Worm (Caenorhabditis elegans) whole organism, young adult: ENCODE measurements around the gene H34I24.1.
A peak's percentile ranks its signal among the peaks of the same experiment; 100 is the strongest.

Source experiments
- B0261.1 ChIP-seq: sonication (generic microtip); optimal IDR thresholded peaks from 2 replicates; lab custom pipeline; 2016; ENCODE audit warnings: mild to moderate bottlenecking, missing genetic modification characterization, moderate library complexity, missing compliant biosample characterization
- B0336.3 ChIP-seq: fragments of 200-800 bp; sonication (Bioruptor generic); IDR thresholded peaks from 2 replicates; pipeline ENCODE4 v1.3.6; 2022; ENCODE audit warnings: missing genetic modification characterization, missing compliant biosample characterization
- C06A6.2 ChIP-seq: fragments of 200-800 bp; sonication (Bioruptor generic); conservative IDR thresholded peaks from 2 replicates; pipeline ENCODE4 v1.3.6; 2022; ENCODE audit warnings: missing genetic modification characterization, missing compliant biosample characterization
- F22D6.2 ChIP-seq: sonication (generic microtip); optimal IDR thresholded peaks from 2 replicates; lab custom pipeline; 2016; ENCODE audit warnings: mild to moderate bottlenecking, missing genetic modification characterization, missing compliant biosample characterization
- F23B12.7 ChIP-seq: sonication (generic microtip); optimal IDR thresholded peaks from 2 replicates; lab custom pipeline; 2017; ENCODE audit warnings: missing genetic modification characterization, mild to moderate bottlenecking, missing compliant biosample characterization, antibody characterized with exemption, moderate library complexity; ENCODE audit not compliant: insufficient read depth
- F33H1.4 ChIP-seq: fragments of 200-800 bp; sonication (Bioruptor generic); IDR thresholded peaks from 2 replicates; pipeline ENCODE4 v1.3.6; 2022; ENCODE audit warnings: missing genetic modification reagents, missing genetic modification characterization, missing compliant biosample characterization
- F39B2.1 ChIP-seq: fragments of 200-800 bp; sonication (Bioruptor generic); IDR thresholded peaks from 2 replicates; pipeline ENCODE4 v1.3.6; 2022; ENCODE audit warnings: missing genetic modification reagents, missing genetic modification characterization, missing compliant biosample characterization
- F55B11.4 ChIP-seq: sonication (generic microtip); optimal IDR thresholded peaks from 2 replicates; lab custom pipeline; 2016; ENCODE audit warnings: missing compliant biosample characterization, missing genetic modification characterization, borderline replicate concordance; ENCODE audit not compliant: insufficient read depth
- K11D2.4 ChIP-seq: fragments of 200-800 bp; sonication (Bioruptor generic); IDR thresholded peaks from 2 replicates; pipeline ENCODE4 v1.3.6; 2022; ENCODE audit warnings: missing genetic modification reagents, missing genetic modification characterization, missing compliant biosample characterization
- T07F8.4 ChIP-seq: sonication (generic microtip); optimal IDR thresholded peaks from 2 replicates; lab custom pipeline; 2016; ENCODE audit warnings: mild to moderate bottlenecking, missing genetic modification characterization, moderate library complexity, missing compliant biosample characterization
- Y95B8A.8 ChIP-seq: fragments of 200-800 bp; sonication (Bioruptor generic); IDR thresholded peaks from 2 replicates; pipeline ENCODE4 v1.3.6; 2022; ENCODE audit warnings: missing genetic modification reagents, missing genetic modification characterization, missing compliant biosample characterization
- attf-5 ChIP-seq: fragments of 200-800 bp; sonication (Bioruptor generic); optimal IDR thresholded peaks from 2 replicates; lab custom pipeline; 2018; ENCODE audit warnings: mild to moderate bottlenecking, missing genetic modification characterization, missing compliant biosample characterization
- cebp-1 ChIP-seq, 2 experiments: fragments of 200-800 bp in 1 of 2; sonication (Bioruptor generic) in 1 of 2; sonication (generic microtip) in 1 of 2; IDR thresholded peaks in 1 of 2; optimal IDR thresholded peaks in 1 of 2; 2 replicates each; pipeline versions ENCODE4 v1.3.6 to Lab custom; 2017 to 2022; ENCODE audit warnings: missing compliant biosample characterization in 2 of 2, missing genetic modification characterization in 2 of 2, mild to moderate bottlenecking in 1 of 2, missing genetic modification reagents in 1 of 2, moderate library complexity in 1 of 2
- ceh-100 ChIP-seq: fragments of 200-800 bp; sonication (Bioruptor generic); IDR thresholded peaks from 2 replicates; pipeline ENCODE4 v1.3.6; 2022; ENCODE audit warnings: missing genetic modification reagents, missing genetic modification characterization, missing compliant biosample characterization
- ceh-27 ChIP-seq: fragments of 200-800 bp; sonication (Bioruptor generic); optimal IDR thresholded peaks from 2 replicates; lab custom pipeline; 2018; ENCODE audit warnings: mild to moderate bottlenecking, missing genetic modification characterization, moderate library complexity, missing compliant biosample characterization
- chd-7 ChIP-seq: sonication (generic microtip); optimal IDR thresholded peaks from 2 replicates; lab custom pipeline; 2016; ENCODE audit warnings: mild to moderate bottlenecking, missing genetic modification characterization, moderate library complexity, missing compliant biosample characterization
- die-1 ChIP-seq: sonication (generic microtip); optimal IDR thresholded peaks from 2 replicates; lab custom pipeline; 2016; ENCODE audit warnings: missing genotype, mild to moderate bottlenecking, missing genetic modification characterization, missing compliant biosample characterization
- dox-1 ChIP-seq: fragments of 200-800 bp; sonication (Bioruptor generic); IDR thresholded peaks from 2 replicates; pipeline ENCODE4 v1.3.6; 2022; ENCODE audit warnings: missing genetic modification reagents, missing genetic modification characterization, missing compliant biosample characterization
- efl-1 ChIP-seq: fragments of 150-350 bp; optimal IDR thresholded peaks from 2 replicates; lab custom pipeline; 2014; ENCODE audit warnings: missing biosample characterization, missing genetic modification reagents, missing genetic modification characterization
- hlh-26 ChIP-seq: fragments of 200-800 bp; sonication (Bioruptor generic); conservative IDR thresholded peaks from 2 replicates; pipeline ENCODE4 v1.3.6; 2022; ENCODE audit warnings: missing genetic modification reagents, missing genetic modification characterization, missing compliant biosample characterization
- hmg-1.2 ChIP-seq: fragments of 200-800 bp; sonication (Bioruptor generic); IDR thresholded peaks from 2 replicates; pipeline ENCODE4 v1.3.6; 2022; ENCODE audit warnings: missing genetic modification reagents, missing genetic modification characterization, missing compliant biosample characterization
- hsf-1 ChIP-seq: fragments of 200-800 bp; sonication (Bioruptor generic); IDR thresholded peaks from 2 replicates; pipeline ENCODE4 v1.3.6; 2022; ENCODE audit warnings: missing genetic modification reagents, missing genetic modification characterization, missing compliant biosample characterization
- let-607 ChIP-seq, 2 experiments: fragments of 200-800 bp in 1 of 2; sonication (Bioruptor generic) in 1 of 2; sonication (generic microtip) in 1 of 2; optimal IDR thresholded peaks; 2 replicates each; lab custom pipeline; 2016 to 2018; ENCODE audit warnings: mild to moderate bottlenecking in 2 of 2, missing compliant biosample characterization in 2 of 2, missing genetic modification characterization in 2 of 2, moderate library complexity in 2 of 2, missing genotype in 1 of 2
- lin-26 ChIP-seq: fragments of 200-800 bp; sonication (Bioruptor generic); IDR thresholded peaks from 2 replicates; pipeline ENCODE4 v1.3.6; 2022; ENCODE audit warnings: missing genetic modification reagents, missing genetic modification characterization, missing compliant biosample characterization
- lin-40 ChIP-seq: sonication (generic microtip); optimal IDR thresholded peaks from 2 replicates; lab custom pipeline; 2016; ENCODE audit warnings: missing genetic modification characterization, mild to moderate bottlenecking, missing compliant biosample characterization, missing genotype, missing genetic modification reagents
- madf-10 ChIP-seq: sonication (generic microtip); optimal IDR thresholded peaks from 2 replicates; lab custom pipeline; 2016; ENCODE audit warnings: mild to moderate bottlenecking, missing genetic modification characterization, missing compliant biosample characterization
- mcd-1 ChIP-seq: fragments of 200-800 bp; sonication (Bioruptor generic); IDR thresholded peaks from 2 replicates; pipeline ENCODE4 v1.3.6; 2022; ENCODE audit warnings: missing genetic modification reagents, missing genetic modification characterization, missing compliant biosample characterization
- mes-4 ChIP-seq: sonication (generic microtip); optimal IDR thresholded peaks from 2 replicates; lab custom pipeline; 2016; ENCODE audit warnings: missing genotype, missing genetic modification characterization, missing compliant biosample characterization
- nfya-2 ChIP-seq: fragments of 200-800 bp; sonication (Bioruptor generic); IDR thresholded peaks from 2 replicates; pipeline ENCODE4 v1.3.6; 2022; ENCODE audit warnings: missing genetic modification reagents, missing genetic modification characterization, missing compliant biosample characterization
- nfyb-1 ChIP-seq: fragments of 200-800 bp; sonication (Bioruptor generic); IDR thresholded peaks from 2 replicates; pipeline ENCODE4 v1.3.6; 2022; ENCODE audit warnings: missing genetic modification reagents, missing genetic modification characterization, missing compliant biosample characterization
- nhr-80 ChIP-seq: sonication (generic microtip); optimal IDR thresholded peaks from 2 replicates; lab custom pipeline; 2016; ENCODE audit warnings: missing genetic modification characterization, missing compliant biosample characterization
- rpc-1 ChIP-seq, 2 experiments: fragments of 150-350 bp in 1 of 2; sonication (generic microtip) in 1 of 2; optimal IDR thresholded peaks; 2 replicates each; lab custom pipeline; 2014 to 2018; ENCODE audit warnings: missing biosample characterization in 1 of 2, missing genetic modification characterization in 1 of 2, missing genetic modification reagents in 1 of 2, missing genotype in 1 of 2
- sea-2 ChIP-seq: fragments of 200-800 bp; sonication (Bioruptor generic); IDR thresholded peaks from 2 replicates; pipeline ENCODE4 v1.3.6; 2022; ENCODE audit warnings: missing genetic modification characterization, missing compliant biosample characterization
- snpc-4 ChIP-seq, 5 experiments: fragments of 150-350 bp in 1 of 5; sonication (generic microtip) in 4 of 5; optimal IDR thresholded peaks; 2 replicates each; lab custom pipeline; 2014 to 2018; ENCODE audit warnings: missing genetic modification characterization in 5 of 5, missing biosample characterization in 3 of 5, antibody characterized with exemption in 2 of 5, mild to moderate bottlenecking in 2 of 5, missing compliant biosample characterization in 2 of 5, missing genotype in 2 of 5, moderate library complexity in 2 of 5, missing genetic modification reagents in 1 of 5
- somi-1 ChIP-seq: fragments of 200-800 bp; sonication (Bioruptor generic); optimal IDR thresholded peaks from 2 replicates; lab custom pipeline; 2018; ENCODE audit warnings: mild to moderate bottlenecking, missing genetic modification characterization, missing compliant biosample characterization
- tbp1 ChIP-seq: fragments of 200-800 bp; sonication (Bioruptor generic); optimal IDR thresholded peaks from 2 replicates; lab custom pipeline; 2018; ENCODE audit warnings: mild to moderate bottlenecking, missing genetic modification characterization, missing compliant biosample characterization
- zfh-2 ChIP-seq: fragments of 200-800 bp; sonication (Bioruptor generic); conservative IDR thresholded peaks from 2 replicates; pipeline ENCODE4 v1.3.6; 2022; ENCODE audit warnings: missing genetic modification reagents, missing genetic modification characterization, missing compliant biosample characterization
- ztf-18 ChIP-seq: sonication (generic microtip); optimal IDR thresholded peaks from 2 replicates; lab custom pipeline; 2016; ENCODE audit warnings: missing genotype, mild to moderate bottlenecking, missing genetic modification characterization, missing compliant biosample characterization
- ztf-25 ChIP-seq: fragments of 200-800 bp; sonication (Bioruptor generic); IDR thresholded peaks from 2 replicates; pipeline ENCODE4 v1.3.6; 2022; ENCODE audit warnings: missing genetic modification reagents, missing genetic modification characterization, missing compliant biosample characterization
- ztf-26 ChIP-seq: sonication (generic microtip); optimal IDR thresholded peaks from 2 replicates; lab custom pipeline; 2017; ENCODE audit warnings: missing genetic modification characterization, missing compliant biosample characterization

The H34I24.1 gene

DNA sequence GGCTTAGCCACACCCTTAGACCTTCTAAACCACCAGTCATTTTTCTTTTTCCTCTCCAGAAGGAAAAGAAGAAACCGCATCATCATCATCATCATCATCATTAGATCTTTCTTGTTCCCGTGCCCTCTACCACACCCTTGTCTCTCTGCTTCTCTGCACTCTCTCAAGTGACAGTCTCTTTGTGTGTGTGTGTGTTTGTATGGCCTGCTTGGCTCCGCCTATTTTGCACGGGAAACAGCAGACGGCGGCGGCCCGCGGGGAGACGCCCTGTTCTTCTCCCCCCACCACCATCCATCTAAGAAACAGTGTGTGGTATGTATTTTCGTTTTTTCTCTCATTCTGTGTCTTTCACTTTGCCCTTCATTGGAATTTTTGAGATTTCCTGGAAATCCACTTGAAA lies 25.0 kb downstream of the H34I24.1 start (continued):
- TF ChIP-seq lin-26 (GFP tag; lab: Robert Waterston, UW) (peak; percentile 72), K11D2.4 (GFP tag; lab: Robert Waterston, UW) (no peak), ztf-25 (GFP tag; lab: Robert Waterston, UW) (0 out of 2 replicates have a peak, but pooled peaks have one; percentile 46), F55B11.4 (no peak), nfya-2 (GFP tag; lab: Robert Waterston, UW) (no peak), mes-4 (no peak), die-1 (peak; percentile 3), ceh-27 (GFP tag; lab: Kevin White, UChicago) (peak; percentile 60), Y95B8A.8 (GFP tag; lab: Robert Waterston, UW) (no peak), chd-7 (tag; lab: Kevin White, UChicago) (peak; percentile 17), F22D6.2 (tag; lab: Kevin White, UChicago) (no peak), cebp-1 (GFP tag; IDR thresholded peaks at IDR 0.05; lab: Robert Waterston, UW) (no peak), cebp-1 (tag; optimal IDR thresholded peaks at IDR 0.05; lab: Kevin White, UChicago) (peak; percentile 52), sea-2 (GFP tag; lab: Robert Waterston, UW) (no peak), ztf-18 (tag; lab: Kevin White, UChicago) (no peak), dox-1 (GFP tag; lab: Robert Waterston, UW) (peak; percentile 54; the same call in 1 of the 2 replicates), zfh-2 (GFP tag; lab: Robert Waterston, UW) (peak; percentile 76), somi-1 (GFP tag; lab: Kevin White, UChicago) (peak; percentile 84), efl-1 (no peak), hlh-26 (GFP tag; lab: Robert Waterston, UW) (no peak), attf-5 (GFP tag; lab: Kevin White, UChicago) (peak; percentile 38), ztf-26 (peak; percentile 76), F23B12.7 (no peak), B0336.3 (GFP tag; lab: Robert Waterston, UW) (no peak; the same call in 1 of the 2 replicates), T07F8.4 (tag; lab: Kevin White, UChicago) (no peak)

DNA sequence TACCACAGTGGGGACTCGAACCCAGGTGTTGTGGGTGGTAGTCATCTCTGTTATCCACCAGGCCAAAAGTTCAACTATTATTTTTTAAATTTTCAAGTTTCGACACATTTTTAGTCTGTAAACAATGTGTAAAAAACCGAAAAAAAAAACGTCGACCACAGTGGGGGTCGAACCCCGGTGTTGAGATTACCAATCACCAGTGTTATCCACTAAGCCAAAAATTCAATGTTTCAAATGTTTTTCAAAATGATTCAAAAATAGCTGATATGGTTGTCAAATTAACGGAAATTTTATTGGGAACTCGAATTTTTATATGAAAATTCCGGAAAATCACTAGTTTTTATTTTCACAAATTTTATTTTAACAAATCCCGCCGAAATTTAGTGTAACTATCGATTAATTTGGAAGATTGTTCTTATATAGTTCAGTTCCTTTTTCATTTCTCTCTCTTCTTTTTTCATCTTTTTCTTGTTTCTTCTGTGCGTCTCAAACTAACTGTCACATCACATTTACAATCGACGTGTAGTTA lies 26.3 kb downstream of the H34I24.1 start:
- TF ChIP-seq B0261.1 (tag; lab: Kevin White, UChicago): peak; percentile 54
- no peak for TF ChIP-seq nfya-2 (GFP tag; lab: Robert Waterston, UW)
- TF ChIP-seq ceh-100 (GFP tag; lab: Robert Waterston, UW): no peak
- peak; percentile 37 for TF ChIP-seq rpc-1 (optimal IDR thresholded peaks at IDR 0.05; lab: Kevin White, UChicago)
- peak; percentile 69 for TF ChIP-seq rpc-1 (tag; optimal IDR thresholded peaks at IDR 0.05; lab: Kevin White, UChicago)
- peak; percentile 78 for TF ChIP-seq tbp1 (GFP tag; lab: Kevin White, UChicago)
- 0 out of 2 replicates have a peak, but pooled peaks have one; percentile 40 for TF ChIP-seq lin-26 (GFP tag; lab: Robert Waterston, UW)
- no peak for TF ChIP-seq snpc-4 (GFP tag; optimal IDR thresholded peaks at IDR 0.05; lab: Kevin White, UChicago)
- no peak for TF ChIP-seq snpc-4 (tag; optimal IDR thresholded peaks at IDR 0.05; lab: Kevin White, UChicago)
- TF ChIP-seq hmg-1.2 (GFP tag; lab: Robert Waterston, UW): peak; percentile 37
- no peak for TF ChIP-seq dox-1 (GFP tag; lab: Robert Waterston, UW)
- no peak for TF ChIP-seq hsf-1 (GFP tag; lab: Robert Waterston, UW)
- peak; percentile 15; the same call in 1 of the 2 replicates for TF ChIP-seq F33H1.4 (GFP tag; lab: Robert Waterston, UW)
- TF ChIP-seq, all 124 proteins: peak for 6

DNA sequence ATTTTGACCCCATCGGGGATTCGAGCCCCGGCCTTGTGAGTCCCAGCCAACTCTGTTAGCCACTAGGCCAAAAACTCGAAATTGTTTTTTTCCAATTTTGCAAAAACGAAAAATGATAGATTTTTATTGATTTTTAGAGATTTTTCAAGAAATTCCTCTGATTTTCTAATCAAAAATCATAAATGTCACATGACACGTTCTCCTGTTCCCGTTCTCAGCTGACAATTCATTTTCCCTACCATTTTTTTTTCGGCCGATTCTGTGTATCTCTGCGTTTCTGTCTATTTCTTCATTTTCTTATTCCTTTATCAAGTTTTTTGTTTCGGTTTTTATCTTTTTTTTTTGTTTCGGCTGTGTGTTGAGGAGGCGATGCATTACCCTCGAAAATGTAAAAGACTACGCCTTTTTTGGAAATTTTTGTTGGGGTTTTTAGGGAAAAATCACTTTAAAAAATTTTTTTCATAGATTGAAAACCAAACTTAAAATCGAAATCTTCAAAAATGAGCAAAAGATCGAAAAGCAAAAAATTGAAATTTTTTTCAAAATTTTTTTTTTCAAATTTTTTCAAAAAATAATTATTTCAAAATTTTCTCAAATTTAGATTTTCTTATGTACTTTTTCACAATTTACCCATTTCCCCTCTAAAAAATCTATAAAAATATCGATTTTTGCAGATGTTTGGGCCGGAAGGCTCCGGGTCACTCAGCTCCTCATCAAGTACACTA lies 27.5 kb downstream of the H34I24.1 start, which contains the start of gene klf-1:
TSS of gene klf-1 (plus strand) at position 675 of the 725 bp plus-strand sequence.
- TF ChIP-seq let-607 (tag; optimal IDR thresholded peaks at IDR 0.05; lab: Kevin White, UChicago) (peak in 1 of 2 experiments; percentile 11), nfya-2 (GFP tag; lab: Robert Waterston, UW) (no peak), lin-40 (tag; lab: Kevin White, UChicago) (peak; percentile 60), nhr-80 (tag; lab: Kevin White, UChicago) (peak; percentile 84), C06A6.2 (GFP tag; lab: Robert Waterston, UW) (0 out of 2 replicates have a peak, but pooled peaks have one; percentile 42), attf-5 (GFP tag; lab: Kevin White, UChicago) (peak; percentile 33), cebp-1 (GFP tag; IDR thresholded peaks at IDR 0.05; lab: Robert Waterston, UW) (no peak), cebp-1 (tag; optimal IDR thresholded peaks at IDR 0.05; lab: Kevin White, UChicago) (peak; percentile 53), K11D2.4 (GFP tag; lab: Robert Waterston, UW) (peak; percentile 69), hlh-26 (GFP tag; lab: Robert Waterston, UW) (no peak), rpc-1 (optimal IDR thresholded peaks at IDR 0.05; lab: Kevin White, UChicago) (no peak), rpc-1 (tag; optimal IDR thresholded peaks at IDR 0.05; lab: Kevin White, UChicago) (peak; percentile 52), nfyb-1 (peak; percentile 24; the same call in 1 of the 2 replicates), F39B2.1 (GFP tag; lab: Robert Waterston, UW) (no peak), ztf-26 (peak; percentile 50), mcd-1 (GFP tag; lab: Robert Waterston, UW) (0 out of 2 replicates have a peak, but pooled peaks have one; percentile 15), madf-10 (tag; lab: Kevin White, UChicago) (peak; percentile 16), tbp1 (GFP tag; lab: Kevin White, UChicago) (peak; percentile 9)
